Fruit fly (Drosophila melanogaster): ENCODE data around the gene MME1.
A peak's percentile ranks its signal among the peaks of the same experiment; 100 is the strongest.

The MME1 gene

DNA sequence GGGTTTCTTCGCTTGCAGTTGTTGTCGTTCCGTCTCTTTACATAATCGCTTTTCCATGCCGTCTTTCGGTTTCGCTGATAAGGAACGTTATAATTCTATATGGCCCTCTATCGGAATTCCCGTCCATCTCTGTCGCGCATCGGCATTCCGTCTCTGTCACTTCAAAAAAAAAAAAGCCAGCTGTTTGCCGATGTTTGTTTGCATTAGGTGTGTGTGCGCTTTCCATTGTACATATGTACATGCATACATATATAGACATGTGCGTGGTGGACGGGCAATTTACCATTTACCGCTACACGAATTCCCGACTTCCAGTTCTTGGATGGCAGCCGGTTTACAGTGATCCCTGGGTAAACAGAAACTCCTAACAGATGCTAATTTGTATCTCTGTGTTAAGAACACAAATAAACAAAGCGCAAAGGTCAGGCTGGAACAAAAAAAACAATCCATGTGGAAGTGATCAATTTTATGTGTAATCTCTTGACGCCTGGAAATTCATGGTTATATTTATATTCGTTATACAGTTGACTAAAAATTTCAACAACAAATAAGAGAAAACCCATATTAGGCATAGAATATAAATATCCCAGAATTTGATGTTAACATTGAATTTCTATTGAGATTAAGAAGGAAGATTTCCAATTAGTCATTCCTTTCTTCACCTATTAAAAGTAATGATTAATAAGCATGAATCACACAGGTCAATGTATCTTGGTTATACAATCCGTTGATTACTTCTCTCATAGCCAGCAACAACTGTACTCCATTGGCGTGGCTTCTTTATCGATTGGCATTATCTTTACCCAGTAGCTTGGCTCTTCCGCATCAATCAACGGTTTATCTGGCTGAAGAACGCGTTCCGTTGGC lies 15.9 kb downstream of the MME1 start:
- TF ChIP-seq bab1 (GFP tag; optimal IDR thresholded peaks at IDR 0.05) (no peak), CG1620 (GFP tag; optimal IDR thresholded peaks at IDR 0.05) (no peak), Mnt (GFP tag; optimal IDR thresholded peaks at IDR 0.05) (peak; percentile 26), ovo (GFP tag; optimal IDR thresholded peaks at IDR 0.05) (peak; percentile 38), CG33017 (tag; optimal IDR thresholded peaks at IDR 0.05) (no peak)

dm6 chr2L:7047703-7048102 lies 20.4 kb downstream of the MME1 start:
- TF ChIP-seq CG5204 (GFP tag; optimal IDR thresholded peaks at IDR 0.05), result peak; percentile 9
- TF ChIP-seq CG33017 (tag; optimal IDR thresholded peaks at IDR 0.05), result no peak
- TF ChIP-seq CG7101 (tag; optimal IDR thresholded peaks at IDR 0.05), result peak; percentile 61
- peak; percentile 56 for TF ChIP-seq ovo (GFP tag; optimal IDR thresholded peaks at IDR 0.05)
- TF ChIP-seq Hr96 (GFP tag; optimal IDR thresholded peaks at IDR 0.05), result no peak
- TF ChIP-seq CG12768 (GFP tag; optimal IDR thresholded peaks at IDR 0.05), result no peak
- TF ChIP-seq toe (GFP tag; optimal IDR thresholded peaks at IDR 0.05), result no peak
- peak; percentile 76 for TF ChIP-seq Crg-1 (GFP tag; optimal IDR thresholded peaks at IDR 0.05)
- no peak for TF ChIP-seq cnc (optimal IDR thresholded peaks at IDR 0.05)
- TF ChIP-seq cic (GFP tag; optimal IDR thresholded peaks at IDR 0.05), result no peak
- TF ChIP-seq CG11617 (GFP tag; optimal IDR thresholded peaks at IDR 0.05), result peak; percentile 14
- TF ChIP-seq CG1620 (GFP tag; optimal IDR thresholded peaks at IDR 0.05), result no peak
- peak; percentile 1 for TF ChIP-seq tj (GFP tag; optimal IDR thresholded peaks at IDR 0.05)
- no peak for TF ChIP-seq CG7045 (GFP tag; optimal IDR thresholded peaks at IDR 0.05)
- TF ChIP-seq Mnt (GFP tag; optimal IDR thresholded peaks at IDR 0.05), result peak; percentile 18

- peak; percentile 81 for TF ChIP-seq CG12768 (GFP tag; optimal IDR thresholded peaks at IDR 0.05)
- no peak for TF ChIP-seq cnc (optimal IDR thresholded peaks at IDR 0.05)
- no peak for TF ChIP-seq CG1620 (GFP tag; optimal IDR thresholded peaks at IDR 0.05)
- TF ChIP-seq Mnt (GFP tag; optimal IDR thresholded peaks at IDR 0.05), result peak; percentile 73
- peak; percentile 58 for TF ChIP-seq CG33017 (tag; optimal IDR thresholded peaks at IDR 0.05)
- TF ChIP-seq Clk (GFP tag; optimal IDR thresholded peaks at IDR 0.05), result no peak
- TF ChIP-seq ovo (GFP tag; optimal IDR thresholded peaks at IDR 0.05), result peak; percentile 21
- TF ChIP-seq kay (GFP tag; ENCODE audit: borderline replicate concordance), result peak; percentile 85
- peak; percentile 46 for TF ChIP-seq CG11617 (GFP tag; optimal IDR thresholded peaks at IDR 0.05)
- TF ChIP-seq bab1 (GFP tag; optimal IDR thresholded peaks at IDR 0.05), result peak; percentile 55
- peak; percentile 59 for TF ChIP-seq Hr96 (GFP tag; optimal IDR thresholded peaks at IDR 0.05)
- TF ChIP-seq pad (GFP tag; optimal IDR thresholded peaks at IDR 0.05), result peak; percentile 9
- peak; percentile 43 for TF ChIP-seq CG14711 (tag; optimal IDR thresholded peaks at IDR 0.05)
- TF ChIP-seq toe (GFP tag; optimal IDR thresholded peaks at IDR 0.05), result peak; percentile 55
- TF ChIP-seq CG7045 (GFP tag; optimal IDR thresholded peaks at IDR 0.05), result peak; percentile 10
- TF ChIP-seq CG5204 (GFP tag; optimal IDR thresholded peaks at IDR 0.05), result no peak
- TF ChIP-seq Crg-1 (GFP tag; optimal IDR thresholded peaks at IDR 0.05), result no peak
- peak; percentile 55 for TF ChIP-seq tj (GFP tag; optimal IDR thresholded peaks at IDR 0.05)
- peak; percentile 45 for TF ChIP-seq CG7101 (tag; optimal IDR thresholded peaks at IDR 0.05)
- peak; percentile 97 for TF ChIP-seq cic (GFP tag; optimal IDR thresholded peaks at IDR 0.05)
Measured at dm6 chr2L:7049009-7049647, 21.8 kb downstream of the MME1 start.

DNA sequence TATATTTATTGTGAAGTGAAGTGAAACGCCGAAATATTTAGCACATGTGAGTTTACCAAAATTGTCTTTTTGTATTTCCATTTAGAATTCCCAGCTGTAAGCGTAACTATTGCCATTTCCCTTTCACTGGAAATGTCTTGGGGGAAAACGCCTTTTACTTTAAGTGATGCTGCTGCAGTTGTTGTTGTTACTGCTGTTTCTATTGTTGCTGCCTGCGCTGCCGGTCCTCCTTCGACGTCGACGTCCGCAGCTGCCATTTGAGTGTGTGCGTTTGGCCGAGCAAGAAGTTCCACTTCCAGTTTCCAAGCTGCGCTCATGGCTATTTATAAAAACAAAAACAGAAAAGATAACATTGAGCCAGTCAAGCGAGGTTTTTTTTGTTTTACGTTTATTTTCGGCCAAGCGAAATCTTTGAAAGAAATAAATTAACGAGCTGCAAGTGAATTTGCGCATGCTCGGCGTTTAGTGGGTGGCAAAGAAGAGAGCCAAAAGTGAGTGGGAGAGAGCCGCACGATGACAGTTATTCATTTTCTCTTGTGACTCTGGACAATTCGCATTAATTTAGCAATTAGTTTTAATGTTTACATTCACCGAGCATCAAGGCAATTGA lies 22.5 kb downstream of the MME1 start:
- TF ChIP-seq tj (GFP tag; optimal IDR thresholded peaks at IDR 0.05) (no peak), CG33017 (tag; optimal IDR thresholded peaks at IDR 0.05) (no peak), Crg-1 (GFP tag; optimal IDR thresholded peaks at IDR 0.05) (no peak), bab1 (GFP tag; optimal IDR thresholded peaks at IDR 0.05) (no peak), Mnt (GFP tag; optimal IDR thresholded peaks at IDR 0.05) (no peak), Hr96 (GFP tag; optimal IDR thresholded peaks at IDR 0.05) (no peak), CG12768 (GFP tag; optimal IDR thresholded peaks at IDR 0.05) (no peak), toe (GFP tag; optimal IDR thresholded peaks at IDR 0.05) (no peak), ovo (GFP tag; optimal IDR thresholded peaks at IDR 0.05) (no peak), CG14711 (tag; optimal IDR thresholded peaks at IDR 0.05) (no peak), CG11617 (GFP tag; optimal IDR thresholded peaks at IDR 0.05) (no peak)

dm6 chr2L:7050492-7051182 lies 23.3 kb downstream of the MME1 start:
- TF ChIP-seq Crg-1 (GFP tag; optimal IDR thresholded peaks at IDR 0.05), result no peak
- TF ChIP-seq Clk (GFP tag; optimal IDR thresholded peaks at IDR 0.05), result no peak
- TF ChIP-seq tj (GFP tag; optimal IDR thresholded peaks at IDR 0.05), result no peak
- TF ChIP-seq pad (GFP tag; optimal IDR thresholded peaks at IDR 0.05), result peak; percentile 63
- no peak for TF ChIP-seq CG12768 (GFP tag; optimal IDR thresholded peaks at IDR 0.05)
- peak; percentile 72 for TF ChIP-seq ovo (GFP tag; optimal IDR thresholded peaks at IDR 0.05)
